Worm (Caenorhabditis elegans): Measurements from ENCODE around the gene F54D5.7.

ce11 chrII:11536505-11536904 lies 10.8 kb upstream of the F54D5.7 start:
- TF ChIP-seq tbx-2 (tag; optimal IDR thresholded peaks at IDR 0.05) (no peak), lsy-12 (tag; optimal IDR thresholded peaks at IDR 0.05) (no peak), nhr-237 (tag; optimal IDR thresholded peaks at IDR 0.05) (no peak), nhr-77 (tag; optimal IDR thresholded peaks at IDR 0.05) (no peak), lin-39 (tag; optimal IDR thresholded peaks at IDR 0.05) (no peak), nhr-11 (tag; optimal IDR thresholded peaks at IDR 0.05) (no peak), nhr-28 (tag; optimal IDR thresholded peaks at IDR 0.05) (no peak), nfya-1 (tag; optimal IDR thresholded peaks at IDR 0.05; ENCODE audit: insufficient read depth) (no peak), aly-2 (tag; optimal IDR thresholded peaks at IDR 0.05) (no peak), ceh-28 (tag; optimal IDR thresholded peaks at IDR 0.05) (no peak), skn-1 (tag; optimal IDR thresholded peaks at IDR 0.05) (no peak)

Data from whole organism, L3 larva.